Worm (Caenorhabditis elegans) whole organism, late embryonic: ENCODE data around the gene mlc-7.

ENCODE experiments used
- ama-1 ChIP-seq: fragments of 150-350 bp; optimal IDR thresholded peaks from 2 replicates; lab custom pipeline; 2014
- dmd-4 ChIP-seq: sonication (generic microtip); optimal IDR thresholded peaks from 2 replicates; lab custom pipeline; 2016; ENCODE audit warnings: borderline replicate concordance, missing genetic modification characterization, missing compliant biosample characterization
- fax-1 ChIP-seq: sonication (generic microtip); optimal IDR thresholded peaks from 2 replicates; lab custom pipeline; 2016; ENCODE audit warnings: missing genotype, missing genetic modification characterization, missing compliant biosample characterization
- hlh-30 ChIP-seq: sonication (generic microtip); optimal IDR thresholded peaks from 2 replicates; lab custom pipeline; 2017; ENCODE audit warnings: antibody characterized with exemption, missing genetic modification characterization, missing compliant biosample characterization; ENCODE audit not compliant: insufficient read depth
- mec-3 ChIP-seq: sonication (generic microtip); optimal IDR thresholded peaks from 2 replicates; lab custom pipeline; 2016; ENCODE audit warnings: borderline replicate concordance, missing genetic modification characterization, missing compliant biosample characterization
- nfya-1 ChIP-seq: sonication (generic microtip); optimal IDR thresholded peaks from 2 replicates; lab custom pipeline; 2017; ENCODE audit warnings: missing genetic modification characterization, mild to moderate bottlenecking, missing compliant biosample characterization, antibody characterized with exemption, moderate library complexity
- nhr-11 ChIP-seq: fragments of 150-350 bp; optimal IDR thresholded peaks from 2 replicates; lab custom pipeline; 2014; ENCODE audit warnings: missing biosample characterization, missing genetic modification characterization
- pqm-1 ChIP-seq: sonication (generic microtip); optimal IDR thresholded peaks from 2 replicates; lab custom pipeline; 2016; ENCODE audit warnings: missing genetic modification characterization, missing compliant biosample characterization
- pros-1 ChIP-seq: fragments of 150-350 bp; optimal IDR thresholded peaks from 2 replicates; lab custom pipeline; 2014; ENCODE audit warnings: missing biosample characterization, missing genetic modification reagents, missing genetic modification characterization

ce11 chrIII:13701691-13702090 lies 49.6 kb upstream of the mlc-7 start, which contains the start of gene lit-1:
- TF ChIP-seq mec-3 (no peak), fax-1 (tag; lab: Kevin White, UChicago) (no peak), dmd-4 (tag; lab: Kevin White, UChicago) (no peak), hlh-30 (tag; lab: Kevin White, UChicago) (no peak), pqm-1 (no peak), ama-1 (lab: Kevin White, UChicago) (no peak), pros-1 (tag; lab: Kevin White, UChicago) (no peak), nhr-11 (tag; lab: Kevin White, UChicago) (no peak), nfya-1 (tag; lab: Kevin White, UChicago) (no peak)
